Fruit fly (Drosophila melanogaster): ENCODE results near the gene CG34357.

The CG34357 gene

DNA sequence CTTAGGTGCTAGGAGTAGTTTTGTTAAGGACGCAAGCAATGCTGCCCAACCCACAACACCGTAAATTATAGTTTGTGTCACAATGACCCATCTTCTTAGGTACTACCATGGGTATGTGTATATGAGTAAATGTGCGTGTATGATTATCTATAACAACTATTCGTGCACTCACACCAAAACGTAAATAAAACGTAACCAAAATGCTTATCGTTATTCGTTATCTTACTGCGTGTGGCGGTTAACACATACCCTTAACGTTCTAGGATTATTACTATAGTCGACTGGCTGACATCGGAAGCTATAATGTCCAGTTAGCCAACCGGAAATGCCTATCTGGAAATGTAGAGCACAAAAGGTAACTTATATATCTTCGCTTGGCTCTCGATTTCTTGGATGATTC lies 112.8 kb downstream of the CG34357 start:
- TF ChIP-seq psq (GFP tag; optimal IDR thresholded peaks at IDR 0.05) (no peak), CG32264 (GFP tag; optimal IDR thresholded peaks at IDR 0.05) (no peak), Hr78 (GFP tag; optimal IDR thresholded peaks at IDR 0.05) (no peak)

Measured in whole organism, wandering third instar larva.